Worm (Caenorhabditis elegans) whole organism, late embryonic: ENCODE data around the gene Y51H4A.936.
"Not testable (repeated sequence)": the region's sequence is repeated elsewhere in the genome, so short reads cannot be mapped to it uniquely, and the experiment has no call there.

Experiments used
- C38D4.7 ChIP-seq: fragments of 200-800 bp; sonication (Bioruptor generic); optimal IDR thresholded peaks from 2 replicates; lab custom pipeline; 2018; ENCODE audit warnings: mild to moderate bottlenecking, missing genetic modification characterization, moderate library complexity, missing compliant biosample characterization
- K02D7.2 ChIP-seq: sonication (generic microtip); optimal IDR thresholded peaks from 2 replicates; lab custom pipeline; 2017; ENCODE audit warnings: mild to moderate bottlenecking, missing genetic modification characterization, missing compliant biosample characterization
- Y22D7AL.16 ChIP-seq: sonication (generic microtip); optimal IDR thresholded peaks from 2 replicates; lab custom pipeline; 2016; ENCODE audit warnings: missing genetic modification characterization, missing compliant biosample characterization
- ama-1 ChIP-seq: fragments of 150-350 bp; optimal IDR thresholded peaks from 2 replicates; lab custom pipeline; 2014
- ceh-14 ChIP-seq: sonication (generic microtip); optimal IDR thresholded peaks from 2 replicates; lab custom pipeline; 2016; ENCODE audit warnings: missing genotype, missing genetic modification characterization, missing compliant biosample characterization
- ceh-18 ChIP-seq: sonication (generic microtip); optimal IDR thresholded peaks from 2 replicates; lab custom pipeline; 2016; ENCODE audit warnings: missing genetic modification characterization, missing compliant biosample characterization
- ceh-19 ChIP-seq: fragments of 200-800 bp; sonication (Bioruptor generic); optimal IDR thresholded peaks from 2 replicates; lab custom pipeline; 2018; ENCODE audit warnings: mild to moderate bottlenecking, missing genetic modification characterization, missing compliant biosample characterization
- ceh-22 ChIP-seq: sonication (generic microtip); optimal IDR thresholded peaks from 2 replicates; lab custom pipeline; 2017; ENCODE audit warnings: missing biosample characterization, missing genetic modification characterization
- ceh-30 ChIP-seq: fragments of 150-350 bp; optimal IDR thresholded peaks from 2 replicates; lab custom pipeline; 2014; ENCODE audit warnings: missing biosample characterization, missing genetic modification characterization
- ceh-31 ChIP-seq: sonication (generic microtip); optimal IDR thresholded peaks from 2 replicates; lab custom pipeline; 2016; ENCODE audit warnings: missing genetic modification characterization, missing compliant biosample characterization
- ceh-34 ChIP-seq: sonication (generic microtip); optimal IDR thresholded peaks from 2 replicates; lab custom pipeline; 2016; ENCODE audit warnings: mild to moderate bottlenecking, missing genetic modification characterization, missing compliant biosample characterization
- ceh-48 ChIP-seq: sonication (generic microtip); optimal IDR thresholded peaks from 2 replicates; lab custom pipeline; 2016; ENCODE audit warnings: missing genetic modification characterization, inconsistent platforms, missing compliant biosample characterization
- ceh-6 ChIP-seq: fragments of 200-800 bp; sonication (Bioruptor generic); optimal IDR thresholded peaks from 2 replicates; lab custom pipeline; 2018; ENCODE audit warnings: mild to moderate bottlenecking, missing genetic modification characterization, missing compliant biosample characterization
- ceh-9 ChIP-seq: sonication (generic microtip); optimal IDR thresholded peaks from 2 replicates; lab custom pipeline; 2016; ENCODE audit warnings: mild to moderate bottlenecking, missing genetic modification characterization, inconsistent platforms, missing compliant biosample characterization
- che-1 ChIP-seq: sonication (generic microtip); optimal IDR thresholded peaks from 2 replicates; lab custom pipeline; 2016; ENCODE audit warnings: mild to moderate bottlenecking, missing genetic modification characterization, missing compliant biosample characterization
- dmd-4 ChIP-seq: sonication (generic microtip); optimal IDR thresholded peaks from 2 replicates; lab custom pipeline; 2016; ENCODE audit warnings: borderline replicate concordance, missing genetic modification characterization, missing compliant biosample characterization
- dve-1 ChIP-seq: sonication (generic microtip); optimal IDR thresholded peaks from 2 replicates; lab custom pipeline; 2017; ENCODE audit warnings: antibody characterized with exemption, mild to moderate bottlenecking, missing genetic modification characterization, missing compliant biosample characterization
- elt-2 ChIP-seq: sonication (generic microtip); optimal IDR thresholded peaks from 2 replicates; lab custom pipeline; 2016; ENCODE audit warnings: missing genetic modification reagents, missing genetic modification characterization, missing compliant biosample characterization
- elt-4 ChIP-seq: sonication (generic microtip); optimal IDR thresholded peaks from 2 replicates; lab custom pipeline; 2016; ENCODE audit warnings: missing genetic modification characterization, missing compliant biosample characterization
- ets-4 ChIP-seq: sonication (generic microtip); optimal IDR thresholded peaks from 2 replicates; lab custom pipeline; 2016; ENCODE audit warnings: missing genetic modification characterization, missing compliant biosample characterization
- fax-1 ChIP-seq: sonication (generic microtip); optimal IDR thresholded peaks from 2 replicates; lab custom pipeline; 2016; ENCODE audit warnings: missing genotype, missing genetic modification characterization, missing compliant biosample characterization
- fkh-6 ChIP-seq: sonication (generic microtip); optimal IDR thresholded peaks from 2 replicates; lab custom pipeline; 2016; ENCODE audit warnings: missing genetic modification characterization, missing compliant biosample characterization
- hlh-30 ChIP-seq: sonication (generic microtip); optimal IDR thresholded peaks from 2 replicates; lab custom pipeline; 2017; ENCODE audit warnings: antibody characterized with exemption, missing genetic modification characterization, missing compliant biosample characterization; ENCODE audit not compliant: insufficient read depth
- hlh-8 ChIP-seq: sonication (generic microtip); optimal IDR thresholded peaks from 2 replicates; lab custom pipeline; 2016; ENCODE audit warnings: missing genotype, missing genetic modification characterization, missing compliant biosample characterization
- mec-3 ChIP-seq: sonication (generic microtip); optimal IDR thresholded peaks from 2 replicates; lab custom pipeline; 2016; ENCODE audit warnings: borderline replicate concordance, missing genetic modification characterization, missing compliant biosample characterization
- nfya-1 ChIP-seq: sonication (generic microtip); optimal IDR thresholded peaks from 2 replicates; lab custom pipeline; 2017; ENCODE audit warnings: missing genetic modification characterization, mild to moderate bottlenecking, missing compliant biosample characterization, antibody characterized with exemption, moderate library complexity
- npax-4 ChIP-seq: sonication (generic microtip); optimal IDR thresholded peaks from 2 replicates; lab custom pipeline; 2016; ENCODE audit warnings: missing genetic modification characterization, missing compliant biosample characterization
- pat-9 ChIP-seq: fragments of 200-800 bp; sonication (Bioruptor generic); optimal IDR thresholded peaks from 2 replicates; lab custom pipeline; 2018; ENCODE audit warnings: mild to moderate bottlenecking, missing genetic modification characterization, moderate library complexity, missing compliant biosample characterization
- pax-1 ChIP-seq: fragments of 150-350 bp; optimal IDR thresholded peaks from 2 replicates; lab custom pipeline; 2014; ENCODE audit warnings: missing biosample characterization, missing genetic modification characterization
- pha-2 ChIP-seq: sonication (generic microtip); optimal IDR thresholded peaks from 2 replicates; lab custom pipeline; 2017; ENCODE audit warnings: mild to moderate bottlenecking, missing genetic modification characterization, missing compliant biosample characterization
- pqm-1 ChIP-seq: sonication (generic microtip); optimal IDR thresholded peaks from 2 replicates; lab custom pipeline; 2016; ENCODE audit warnings: missing genetic modification characterization, missing compliant biosample characterization
- ref-2 ChIP-seq: sonication (generic microtip); optimal IDR thresholded peaks from 2 replicates; lab custom pipeline; 2016; ENCODE audit warnings: missing genetic modification characterization, missing compliant biosample characterization
- rnt-1 ChIP-seq: sonication (generic microtip); optimal IDR thresholded peaks from 2 replicates; lab custom pipeline; 2016; ENCODE audit warnings: missing genetic modification characterization, missing compliant biosample characterization
- sox-2 ChIP-seq: fragments of 200-800 bp; sonication (Bioruptor generic); IDR thresholded peaks from 2 replicates; pipeline ENCODE4 v1.3.6; 2022; ENCODE audit warnings: missing genetic modification reagents, missing genetic modification characterization, missing compliant biosample characterization
- tbx-2 ChIP-seq: sonication (generic microtip); optimal IDR thresholded peaks from 2 replicates; lab custom pipeline; 2016; ENCODE audit warnings: missing genetic modification characterization, missing compliant biosample characterization
- ttx-3 ChIP-seq: sonication (generic microtip); optimal IDR thresholded peaks from 2 replicates; lab custom pipeline; 2016; ENCODE audit warnings: missing genetic modification reagents, missing genetic modification characterization, missing compliant biosample characterization
- unc-42 ChIP-seq: sonication (generic microtip); optimal IDR thresholded peaks from 2 replicates; lab custom pipeline; 2016; ENCODE audit warnings: missing genotype, missing genetic modification characterization, missing compliant biosample characterization
- unc-55 ChIP-seq: sonication (generic microtip); optimal IDR thresholded peaks from 2 replicates; lab custom pipeline; 2017; ENCODE audit warnings: missing biosample characterization, missing genetic modification reagents, missing genetic modification characterization

The Y51H4A.936 gene

ce11 chrIV:16655783-16656182, 26.6 kb downstream of the Y51H4A.936 start, which contains the start of gene set-26:
Gene set-26, minus strand, starts transcription at chrIV:16655883.
- not testable (repeated sequence) for TF ChIP-seq tbx-2; ama-1 (lab: Kevin White, UChicago); ets-4

ce11 chrIV:16656232-16656631, 27.0 kb downstream of the Y51H4A.936 start, which contains the start of gene tsr-2:
Gene tsr-2, plus strand, starts transcription at chrIV:16656613.
- TF ChIP-seq dve-1 (tag; lab: Kevin White, UChicago) (peak; percentile 53), hlh-30 (peak; percentile 75), ceh-30 (tag; lab: Kevin White, UChicago) (peak; percentile 89), ceh-19 (no peak), K02D7.2 (tag; lab: Kevin White, UChicago) (no peak), ceh-22 (no peak), elt-4 (tag; lab: Kevin White, UChicago) (no peak), tbx-2 (peak; percentile 64), che-1 (tag; lab: Kevin White, UChicago) (no peak), fax-1 (tag; lab: Kevin White, UChicago) (no peak), unc-55 (peak; percentile 81), pax-1 (tag; lab: Kevin White, UChicago) (peak; percentile 57), ceh-48 (tag; lab: Kevin White, UChicago) (peak; percentile 5), npax-4 (no peak), ceh-34 (peak; percentile 43), elt-2 (tag; lab: Kevin White, UChicago) (peak; percentile 48), ceh-31 (tag; lab: Kevin White, UChicago) (peak; percentile 34), ref-2 (tag; lab: Kevin White, UChicago) (peak; percentile 71), unc-42 (tag; lab: Kevin White, UChicago) (peak; percentile 17), rnt-1 (tag; lab: Kevin White, UChicago) (peak; percentile 73), ceh-14 (no peak), ceh-18 (peak; percentile 63), nfya-1 (tag; lab: Kevin White, UChicago) (peak; percentile 93), ceh-9 (tag; lab: Kevin White, UChicago) (no peak)

DNA sequence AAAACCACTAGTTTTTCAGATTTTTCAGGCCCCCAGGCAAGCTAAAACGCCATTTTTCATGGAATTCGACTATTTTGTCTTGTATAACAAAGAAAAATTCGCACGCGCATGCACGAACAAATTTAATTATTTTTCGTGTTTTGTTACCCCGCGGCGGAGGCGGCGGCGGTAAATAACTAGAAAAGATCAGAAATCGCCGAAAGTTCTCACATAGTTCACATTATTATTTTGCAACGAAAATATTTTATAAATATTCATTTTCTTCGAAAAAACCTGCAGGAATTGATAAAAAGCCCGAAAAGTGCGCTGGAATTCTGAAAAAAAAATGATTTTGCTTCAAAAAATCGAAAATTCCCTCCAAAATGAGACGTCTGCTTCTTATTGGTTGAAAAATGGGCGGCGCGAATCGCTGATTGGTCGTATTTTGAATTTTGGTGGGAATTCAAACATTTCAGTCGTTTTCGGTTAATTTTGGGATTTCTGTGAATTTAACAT, 28.3 kb downstream of the Y51H4A.936 start:
- no peak for TF ChIP-seq ceh-30 (tag; lab: Kevin White, UChicago)
- peak; percentile 71 for TF ChIP-seq unc-42 (tag; lab: Kevin White, UChicago)
- peak; percentile 74 for TF ChIP-seq nfya-1 (tag; lab: Kevin White, UChicago)
- TF ChIP-seq fax-1 (tag; lab: Kevin White, UChicago), result no peak
- no peak for TF ChIP-seq pqm-1 (tag; lab: Kevin White, UChicago)
- no peak for TF ChIP-seq unc-55
- no peak for TF ChIP-seq C38D4.7 (GFP tag; lab: Kevin White, UChicago)
- TF ChIP-seq sox-2 (GFP tag; lab: Robert Waterston, UW), result no peak
- TF ChIP-seq Y22D7AL.16, result no peak
- no peak for TF ChIP-seq ama-1 (lab: Kevin White, UChicago)
- TF ChIP-seq ceh-14, result no peak
- TF ChIP-seq ceh-6 (GFP tag; lab: Kevin White, UChicago), result no peak
- TF ChIP-seq ttx-3 (tag; lab: Kevin White, UChicago), result no peak
- TF ChIP-seq hlh-30, result no peak
- TF ChIP-seq pha-2 (tag; lab: Kevin White, UChicago), result no peak
- TF ChIP-seq pat-9 (tag; lab: Kevin White, UChicago), result no peak

ce11 chrIV:16658731-16659130, 29.5 kb downstream of the Y51H4A.936 start:
- TF ChIP-seq ets-4 (no peak), tbx-2 (no peak), dmd-4 (tag; lab: Kevin White, UChicago) (no peak), ceh-48 (tag; lab: Kevin White, UChicago) (no peak), Y22D7AL.16 (no peak), mec-3 (tag; lab: Kevin White, UChicago) (no peak), ceh-19 (no peak), K02D7.2 (tag; lab: Kevin White, UChicago) (no peak), npax-4 (no peak), pax-1 (tag; lab: Kevin White, UChicago) (no peak), ceh-30 (tag; lab: Kevin White, UChicago) (no peak), fkh-6 (tag; lab: Kevin White, UChicago) (no peak), sox-2 (GFP tag; lab: Robert Waterston, UW) (no peak), hlh-8 (tag; lab: Kevin White, UChicago) (no peak), dve-1 (tag; lab: Kevin White, UChicago) (no peak), ceh-34 (no peak)
